Fruit fly (Drosophila melanogaster): ENCODE measurements around the gene Cpr72Ea.

dm6 chr3L:16392203-16392800, 29.9 kb downstream of the Cpr72Ea start:
- TF ChIP-seq CG6813 (GFP tag; optimal IDR thresholded peaks at IDR 0.05) (no peak), sqz (GFP tag; optimal IDR thresholded peaks at IDR 0.05) (no peak), CG4854 (GFP tag; optimal IDR thresholded peaks at IDR 0.05) (no peak)
